Fruit fly (Drosophila melanogaster) whole organism, prepupa: Measurements from ENCODE around the gene Fancm.

Experiments
- Blimp-1 ChIP-seq: fragments of 200-800 bp; sonication (Bioruptor generic); optimal IDR thresholded peaks from 3 replicates; lab custom pipeline; 2017; ENCODE audit warnings: missing biosample characterization, missing genetic modification characterization, mild to moderate bottlenecking, moderate library complexity, missing genetic modification reagents
- CG10631 ChIP-seq: fragments of 200-800 bp; sonication (Bioruptor generic); optimal IDR thresholded peaks from 2 replicates; lab custom pipeline; 2016; ENCODE audit warnings: missing biosample characterization, missing genetic modification characterization
- CG10669 ChIP-seq: fragments of 200-800 bp; sonication (Bioruptor generic); optimal IDR thresholded peaks from 3 replicates; lab custom pipeline; 2018; ENCODE audit warnings: missing biosample characterization, mild to moderate bottlenecking, missing genetic modification characterization, moderate library complexity
- CG11294 ChIP-seq: fragments of 200-800 bp; sonication (Bioruptor generic); IDR thresholded peaks from 2 replicates; pipeline ENCODE4 v1.3.6; 2022; ENCODE audit warnings: missing biosample characterization, missing genetic modification characterization
- CG11762 ChIP-seq: fragments of 200-800 bp; sonication (Bioruptor generic); optimal IDR thresholded peaks from 3 replicates; lab custom pipeline; 2016; ENCODE audit warnings: missing biosample characterization, missing genetic modification characterization; ENCODE audit not compliant: insufficient read depth
- CG11902 ChIP-seq: fragments of 200-800 bp; sonication (Bioruptor generic); optimal IDR thresholded peaks from 3 replicates; lab custom pipeline; 2016; ENCODE audit warnings: missing biosample characterization, missing genetic modification characterization
- CG15336 ChIP-seq: fragments of 200-800 bp; sonication (Bioruptor generic); IDR thresholded peaks from 2 replicates; pipeline ENCODE4 v1.3.6; 2022; ENCODE audit warnings: missing biosample characterization, missing genetic modification characterization
- CG16779 ChIP-seq: fragments of 200-800 bp; sonication (Bioruptor generic); optimal IDR thresholded peaks from 3 replicates; lab custom pipeline; 2017; ENCODE audit warnings: missing biosample characterization, mild to moderate bottlenecking, missing genetic modification characterization
- CG3032 ChIP-seq: fragments of 200-800 bp; optimal IDR thresholded peaks from 2 replicates; lab custom pipeline; 2019; ENCODE audit warnings: missing biosample characterization, mild to moderate bottlenecking, missing genetic modification characterization, moderate library complexity
- CG32006 ChIP-seq: fragments of 200-800 bp; sonication (Bioruptor generic); optimal IDR thresholded peaks from 3 replicates; lab custom pipeline; 2017; ENCODE audit warnings: missing biosample characterization, mild to moderate bottlenecking, missing genetic modification characterization
- CG34406 ChIP-seq: fragments of 200-800 bp; sonication (Bioruptor generic); optimal IDR thresholded peaks from 3 replicates; lab custom pipeline; 2016; ENCODE audit warnings: missing biosample characterization, missing genetic modification characterization
- CG3919 ChIP-seq: fragments of 200-800 bp; sonication (Bioruptor generic); optimal IDR thresholded peaks from 3 replicates; lab custom pipeline; 2016; ENCODE audit warnings: missing biosample characterization, missing genetic modification characterization
- CG6163 ChIP-seq: fragments of 200-800 bp; sonication (Bioruptor generic); IDR thresholded peaks from 3 replicates; pipeline ENCODE4 v1.3.6; 2022; ENCODE audit warnings: missing biosample characterization, missing genetic modification characterization
- CG6276 ChIP-seq: fragments of 200-800 bp; sonication (Bioruptor generic); optimal IDR thresholded peaks from 2 replicates; lab custom pipeline; 2017; ENCODE audit warnings: missing biosample characterization, mild to moderate bottlenecking, missing genetic modification characterization
- CG6792 ChIP-seq: fragments of 200-800 bp; sonication (Bioruptor generic); optimal IDR thresholded peaks from 3 replicates; lab custom pipeline; 2016; ENCODE audit warnings: missing biosample characterization, missing genetic modification characterization
- CG6808 ChIP-seq: fragments of 200-800 bp; sonication (Bioruptor generic); optimal IDR thresholded peaks from 3 replicates; lab custom pipeline; 2017; ENCODE audit warnings: missing biosample characterization, missing genetic modification characterization, mild to moderate bottlenecking, moderate library complexity, missing genetic modification reagents
- CG6854 ChIP-seq: fragments of 200-800 bp; sonication (Bioruptor generic); optimal IDR thresholded peaks from 2 replicates; lab custom pipeline; 2017; ENCODE audit warnings: missing biosample characterization, mild to moderate bottlenecking, missing genetic modification characterization
- CG8119 ChIP-seq: fragments of 200-800 bp; sonication (Bioruptor generic); IDR thresholded peaks from 3 replicates; pipeline ENCODE4 v1.3.6; 2022; ENCODE audit warnings: missing biosample characterization, missing genetic modification characterization
- CG8319 ChIP-seq: fragments of 200-800 bp; sonication (Bioruptor generic); optimal IDR thresholded peaks from 3 replicates; lab custom pipeline; 2016; ENCODE audit warnings: missing biosample characterization, missing genetic modification characterization
- Eip78C ChIP-seq: fragments of 200-800 bp; sonication (Bioruptor generic); peaks from one replicate; lab custom pipeline; 2016; ENCODE audit warnings: missing biosample characterization, missing genetic modification characterization
- Eip93F ChIP-seq: fragments of 200-800 bp; sonication (Bioruptor generic); optimal IDR thresholded peaks from 2 replicates; lab custom pipeline; 2016; ENCODE audit warnings: missing biosample characterization, mild to moderate bottlenecking, missing genetic modification characterization
- Ets21C ChIP-seq: fragments of 200-800 bp; sonication (Bioruptor generic); optimal IDR thresholded peaks from 3 replicates; lab custom pipeline; 2016; ENCODE audit warnings: missing biosample characterization, missing genetic modification characterization
- Ets96B ChIP-seq: fragments of 200-800 bp; optimal IDR thresholded peaks from 2 replicates; lab custom pipeline; 2019; ENCODE audit warnings: missing biosample characterization, mild to moderate bottlenecking, missing genetic modification characterization, moderate library complexity
- Gug ChIP-seq: fragments of 200-800 bp; sonication (Bioruptor generic); IDR thresholded peaks from 2 replicates; pipeline ENCODE4 v1.3.6; 2022; ENCODE audit warnings: missing biosample characterization, missing genetic modification characterization
- Hr38 ChIP-seq: sonication (Bioruptor generic); optimal IDR thresholded peaks from 2 replicates; lab custom pipeline; 2016; ENCODE audit warnings: missing biosample characterization, missing genetic modification characterization
- Hr4 ChIP-seq: fragments of 200-800 bp; sonication (Bioruptor generic); optimal IDR thresholded peaks from 3 replicates; lab custom pipeline; 2016; ENCODE audit warnings: missing biosample characterization, missing genetic modification characterization
- Met ChIP-seq: fragments of 200-800 bp; sonication (Bioruptor generic); optimal IDR thresholded peaks from 3 replicates; lab custom pipeline; 2016; ENCODE audit warnings: missing biosample characterization, missing genetic modification characterization
- OdsH ChIP-seq: fragments of 200-800 bp; sonication (Bioruptor generic); optimal IDR thresholded peaks from 3 replicates; lab custom pipeline; 2016; ENCODE audit warnings: missing biosample characterization, missing genetic modification characterization
- Smox ChIP-seq: fragments of 200-800 bp; sonication (Bioruptor generic); optimal IDR thresholded peaks from 3 replicates; lab custom pipeline; 2016; ENCODE audit warnings: missing biosample characterization, missing genetic modification characterization
- Sox102F ChIP-seq: fragments of 200-800 bp; sonication (Bioruptor generic); optimal IDR thresholded peaks from 2 replicates; lab custom pipeline; 2016; ENCODE audit warnings: missing biosample characterization, mild to moderate bottlenecking, missing genetic modification characterization
- Sox14 ChIP-seq: fragments of 200-800 bp; sonication (Bioruptor generic); optimal IDR thresholded peaks from 3 replicates; lab custom pipeline; 2016; ENCODE audit warnings: missing biosample characterization, missing genetic modification characterization
- Sox15 ChIP-seq: fragments of 200-800 bp; sonication (Bioruptor generic); optimal IDR thresholded peaks from 3 replicates; lab custom pipeline; 2016; ENCODE audit warnings: missing biosample characterization, missing genetic modification characterization
- acj6 ChIP-seq: fragments of 200-800 bp; sonication (Bioruptor generic); optimal IDR thresholded peaks from 3 replicates; lab custom pipeline; 2016; ENCODE audit warnings: missing biosample characterization, missing genetic modification characterization
- cyc ChIP-seq: fragments of 200-800 bp; sonication (Bioruptor generic); optimal IDR thresholded peaks from 3 replicates; lab custom pipeline; 2016; ENCODE audit warnings: missing biosample characterization, missing genetic modification characterization
- dac ChIP-seq: fragments of 200-800 bp; sonication (Bioruptor generic); optimal IDR thresholded peaks from 2 replicates; lab custom pipeline; 2017; ENCODE audit warnings: missing biosample characterization, mild to moderate bottlenecking, missing genetic modification characterization
- esn ChIP-seq: fragments of 200-800 bp; sonication (Bioruptor generic); optimal IDR thresholded peaks from 2 replicates; lab custom pipeline; 2016; ENCODE audit warnings: missing biosample characterization, mild to moderate bottlenecking, missing genetic modification characterization, moderate library complexity
- fd59A ChIP-seq: fragments of 200-800 bp; sonication (Bioruptor generic); optimal IDR thresholded peaks from 2 replicates; lab custom pipeline; 2017; ENCODE audit warnings: missing biosample characterization, mild to moderate bottlenecking, missing genetic modification characterization, missing genetic modification reagents
- fkh ChIP-seq: fragments of 200-800 bp; sonication (Bioruptor generic); optimal IDR thresholded peaks from 3 replicates; lab custom pipeline; 2017; ENCODE audit warnings: missing biosample characterization, mild to moderate bottlenecking, missing genetic modification characterization, moderate library complexity
- lz ChIP-seq: fragments of 200-800 bp; sonication (Bioruptor generic); optimal IDR thresholded peaks from 3 replicates; lab custom pipeline; 2016; ENCODE audit warnings: missing biosample characterization, missing genetic modification characterization
- net ChIP-seq: fragments of 200-800 bp; sonication (Bioruptor generic); optimal IDR thresholded peaks from 3 replicates; lab custom pipeline; 2016; ENCODE audit warnings: missing biosample characterization, missing genetic modification characterization
- pdm3 ChIP-seq: fragments of 200-800 bp; sonication (Bioruptor generic); optimal IDR thresholded peaks from 3 replicates; lab custom pipeline; 2016; ENCODE audit warnings: missing biosample characterization, missing genetic modification characterization
- spab ChIP-seq: fragments of 200-800 bp; sonication (Bioruptor generic); optimal IDR thresholded peaks from 2 replicates; lab custom pipeline; 2017; ENCODE audit warnings: missing biosample characterization, mild to moderate bottlenecking, missing genetic modification characterization, missing genetic modification reagents
- ss ChIP-seq, 2 experiments: fragments of 200-800 bp; sonication (Bioruptor generic); optimal IDR thresholded peaks; 2 replicates in 1 of 2; 3 replicates in 1 of 2; lab custom pipeline; 2017 to 2018; ENCODE audit warnings: mild to moderate bottlenecking in 2 of 2, missing biosample characterization in 2 of 2, missing genetic modification characterization in 2 of 2, moderate library complexity in 1 of 2
- svp ChIP-seq: fragments of 200-800 bp; sonication (Bioruptor generic); peaks from one replicate; lab custom pipeline; 2016; ENCODE audit warnings: missing biosample characterization, missing genetic modification characterization
- topi ChIP-seq: fragments of 200-800 bp; sonication (Bioruptor generic); optimal IDR thresholded peaks from 3 replicates; lab custom pipeline; 2016; ENCODE audit warnings: missing biosample characterization, missing genetic modification characterization
- vri ChIP-seq: fragments of 200-800 bp; sonication (Bioruptor generic); optimal IDR thresholded peaks from 3 replicates; lab custom pipeline; 2016; ENCODE audit warnings: missing biosample characterization, mild to moderate bottlenecking, missing genetic modification characterization

Fancm gene

DNA sequence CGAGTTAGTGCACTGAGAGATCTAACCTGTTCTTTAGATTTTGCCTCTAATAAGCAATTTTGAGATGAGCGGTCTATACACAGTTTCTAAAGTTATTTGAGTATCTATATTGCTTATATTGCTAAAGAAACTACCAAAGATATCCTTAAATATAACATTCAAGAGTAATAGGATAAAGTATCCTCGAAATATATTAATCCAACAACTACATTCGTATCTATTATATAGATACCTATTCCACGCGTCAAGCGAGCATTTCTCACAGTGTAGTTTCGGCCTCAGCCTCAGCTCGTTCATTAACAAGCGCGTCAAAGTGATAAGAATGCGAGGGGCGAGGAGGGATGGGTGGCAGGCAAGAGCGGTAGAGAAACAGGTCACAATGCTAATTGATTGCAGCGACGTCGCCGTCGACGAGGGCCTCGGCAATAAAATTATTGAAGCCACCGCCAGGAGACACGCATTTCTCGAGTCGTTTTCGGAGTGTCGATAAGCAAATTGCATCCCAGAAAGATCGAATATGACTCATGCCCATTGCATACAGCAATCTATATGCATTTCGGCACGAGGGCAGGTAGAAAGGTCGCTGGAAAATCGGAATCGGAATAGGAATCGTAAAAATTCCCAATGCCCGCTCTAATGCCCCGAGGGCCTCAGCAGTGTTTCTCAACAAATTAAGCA is 11.6 kb downstream of the Fancm start (continued):
- peak; percentile 56 for TF ChIP-seq net (GFP tag; lab: Kevin White, UChicago)
- TF ChIP-seq CG34406 (GFP tag; lab: Kevin White, UChicago), result peak; percentile 48
- TF ChIP-seq Hr4 (GFP tag; lab: Kevin White, UChicago), result peak; percentile 21
- peak; percentile 56 for TF ChIP-seq CG3032 (tag; lab: Kevin White, UChicago)
- TF ChIP-seq CG11294 (GFP tag; lab: Robert Waterston, UW), result peak; percentile 53
- TF ChIP-seq Ets21C, result peak; percentile 55
- peak; percentile 59 for TF ChIP-seq CG6792 (GFP tag; lab: Kevin White, UChicago)
- peak; percentile 56 for TF ChIP-seq Smox (GFP tag; lab: Kevin White, UChicago)
- peak; percentile 56 for TF ChIP-seq Sox14
- TF ChIP-seq dac, result no peak
- TF ChIP-seq spab (GFP tag; lab: Kevin White, UChicago), result peak; percentile 47
- peak; percentile 52 for TF ChIP-seq CG10669 (GFP tag; lab: Kevin White, UChicago)
- TF ChIP-seq CG8319 (GFP tag; lab: Kevin White, UChicago), result peak; percentile 63
- peak; percentile 68 for TF ChIP-seq esn (GFP tag; lab: Kevin White, UChicago)
- peak in 1 of 2 experiments; percentile 46 for TF ChIP-seq ss (GFP tag; optimal IDR thresholded peaks at IDR 0.05; lab: Kevin White, UChicago)
- peak; percentile 51 for TF ChIP-seq Sox15 (GFP tag; lab: Kevin White, UChicago)
- peak; percentile 51 for TF ChIP-seq CG32006 (GFP tag; lab: Kevin White, UChicago)
- no peak for TF ChIP-seq CG15336 (GFP tag; lab: Robert Waterston, UW)
- 0 out of 3 replicates have a peak, but pooled peaks have one; percentile 13 for TF ChIP-seq CG8119
- no peak for TF ChIP-seq vri (GFP tag; lab: Kevin White, UChicago)
- no peak for TF ChIP-seq Hr38 (GFP tag; lab: Kevin White, UChicago)
- TF ChIP-seq CG6854 (GFP tag; lab: Kevin White, UChicago), result no peak
- peak; percentile 71 for TF ChIP-seq Met (GFP tag; lab: Kevin White, UChicago)
- TF ChIP-seq CG3919 (GFP tag; lab: Kevin White, UChicago), result peak; percentile 44
- TF ChIP-seq cyc, result peak; percentile 66
- TF ChIP-seq CG11902 (GFP tag; lab: Kevin White, UChicago), result peak; percentile 60
- 0 out of 2 replicates have a peak, but pooled peaks have one; percentile 26 for TF ChIP-seq Gug (GFP tag; lab: Robert Waterston, UW)
- peak; percentile 69 for TF ChIP-seq lz
- TF ChIP-seq Ets96B (tag; lab: Kevin White, UChicago), result peak; percentile 48
- TF ChIP-seq Blimp-1 (GFP tag; lab: Kevin White, UChicago), result no peak
- TF ChIP-seq acj6, result peak; percentile 55
- TF ChIP-seq svp, result peak; percentile 99

DNA sequence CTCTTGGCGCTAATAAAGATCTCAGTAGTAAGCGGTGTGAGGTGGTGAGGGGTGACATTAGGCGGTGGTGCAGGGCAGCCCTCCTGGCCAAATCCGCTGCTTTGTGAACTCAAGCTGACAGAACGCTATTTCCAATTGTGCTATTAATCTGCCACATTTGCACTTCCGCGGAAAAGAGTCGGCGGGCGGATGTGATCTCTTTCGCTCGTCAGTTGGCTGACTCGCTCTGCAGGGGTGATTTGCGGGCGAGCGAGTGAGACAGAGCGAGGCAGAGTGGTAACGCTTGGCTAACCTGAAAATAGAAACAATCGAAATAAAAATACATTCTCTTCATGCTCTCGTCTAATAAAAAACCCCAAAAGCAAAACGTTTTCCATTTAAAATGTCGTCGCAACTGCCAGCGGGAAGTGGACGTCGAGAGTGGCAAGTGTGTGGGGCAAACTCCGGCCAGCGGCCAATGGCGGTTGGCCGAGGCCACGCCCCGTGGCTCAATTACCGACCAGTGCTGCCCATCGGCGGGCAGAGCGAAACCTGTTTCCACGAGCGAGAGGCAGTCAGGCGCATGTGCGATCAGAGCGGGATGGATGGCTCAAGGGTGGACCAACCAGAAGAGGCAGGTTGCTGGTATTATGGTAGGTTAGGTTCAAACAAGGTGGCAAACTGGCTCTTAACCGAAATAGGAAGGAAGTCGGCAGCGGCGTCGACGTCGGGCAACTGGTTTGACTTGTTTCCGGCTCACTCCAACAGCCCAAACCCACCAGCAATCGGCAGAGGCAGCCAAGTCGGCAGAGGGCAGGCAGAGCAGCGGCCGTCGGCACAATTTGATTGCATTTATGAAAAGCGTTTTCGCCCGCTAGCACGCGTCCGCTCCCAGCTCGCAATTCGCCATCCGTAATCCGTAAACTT is 17.3 kb downstream of the Fancm start, which contains the start of gene C15:
Gene C15 (plus strand): TSS at position 856 of the 906 bp plus-strand sequence.
- TF ChIP-seq CG10669 (GFP tag; lab: Kevin White, UChicago) (no peak), Eip78C (GFP tag; lab: Kevin White, UChicago) (peak; percentile 73), CG6792 (GFP tag; lab: Kevin White, UChicago) (peak; percentile 9), Hr4 (GFP tag; lab: Kevin White, UChicago) (no peak), fd59A (GFP tag; lab: Kevin White, UChicago) (peak; percentile 8), vri (GFP tag; lab: Kevin White, UChicago) (peak; percentile 57), pdm3 (GFP tag; lab: Kevin White, UChicago) (no peak), topi (no peak), CG6808 (GFP tag; lab: Kevin White, UChicago) (peak; percentile 100), CG3032 (tag; lab: Kevin White, UChicago) (no peak), svp (peak; percentile 53), OdsH (GFP tag; lab: Kevin White, UChicago) (no peak), Sox15 (GFP tag; lab: Kevin White, UChicago) (no peak), CG10631 (GFP tag; lab: Kevin White, UChicago) (no peak), CG11762 (GFP tag; lab: Kevin White, UChicago) (no peak), Ets21C (no peak), Met (GFP tag; lab: Kevin White, UChicago) (peak; percentile 1), fkh (GFP tag; lab: Kevin White, UChicago) (no peak), CG16779 (no peak), Blimp-1 (GFP tag; lab: Kevin White, UChicago) (no peak), CG6163 (GFP tag; lab: Robert Waterston, UW) (peak; percentile 61; the same call in 2 of the 3 replicates), Eip93F (GFP tag; lab: Kevin White, UChicago) (no peak), CG6276 (GFP tag; lab: Kevin White, UChicago) (no peak), Sox102F (GFP tag; lab: Kevin White, UChicago) (peak; percentile 9), ss (GFP tag; optimal IDR thresholded peaks at IDR 0.05; lab: Kevin White, UChicago) (peak in 1 of 2 experiments; percentile 42), CG8119 (peak; percentile 38; the same call in 1 of the 3 replicates)
